Worm (Caenorhabditis elegans) whole organism, L4/young adult: ENCODE data around the gene hot-1.
A peak's percentile ranks its signal among the peaks of the same experiment; 100 is the strongest.

ENCODE experiments used
- W03F9.2 ChIP-seq: fragments of 150-350 bp; optimal IDR thresholded peaks from 2 replicates; lab custom pipeline; 2014; ENCODE audit warnings: missing biosample characterization, missing genetic modification characterization
- dao-5 ChIP-seq: sonication (generic microtip); optimal IDR thresholded peaks from 2 replicates; lab custom pipeline; 2016; ENCODE audit warnings: missing genotype, missing genetic modification characterization, moderate library complexity, missing compliant biosample characterization
- him-1 ChIP-seq: sonication (generic microtip); optimal IDR thresholded peaks from 2 replicates; lab custom pipeline; 2016; ENCODE audit warnings: missing genotype, missing genetic modification reagents, missing genetic modification characterization, missing compliant biosample characterization

- no peak for TF ChIP-seq him-1 (tag; lab: Kevin White, UChicago)
- TF ChIP-seq W03F9.2 = peak; percentile 62
- no peak for TF ChIP-seq dao-5
Measured at ce11 chrV:14645817-14646789, 25.2 kb downstream of the hot-1 start, which contains the start of the genes rfc-1 and pmp-3.
